Worm (Caenorhabditis elegans): Measurements from ENCODE around the gene sru-21.

Gene sru-21

ce11 chrIV:13647558-13647957 lies 21.0 kb downstream of the sru-21 start, which contains the start of gene ule-4:
Gene ule-4, minus strand, starts transcription at chrIV:13647658.
- TF ChIP-seq F49E8.2 (tag; optimal IDR thresholded peaks at IDR 0.05; ENCODE audit: borderline replicate concordance) (no peak), dmd-8 (GFP tag; IDR thresholded peaks at IDR 0.05) (no peak), nhr-10 (tag; optimal IDR thresholded peaks at IDR 0.05) (no peak), mdt-29 (GFP tag; IDR thresholded peaks at IDR 0.05) (no peak), fos-1 (tag; optimal IDR thresholded peaks at IDR 0.05) (no peak), gei-8 (GFP tag; optimal IDR thresholded peaks at IDR 0.05) (no peak), ceh-62 (tag; optimal IDR thresholded peaks at IDR 0.05) (no peak), spr-3 (GFP tag; optimal IDR thresholded peaks at IDR 0.05) (no peak), daf-16 (GFP tag; optimal IDR thresholded peaks at IDR 0.05) (no peak), daf-16 (tag; optimal IDR thresholded peaks at IDR 0.05) (no peak), ceh-32 (tag; optimal IDR thresholded peaks at IDR 0.05; ENCODE audit: poor library complexity) (no peak), mdl-1 (tag; optimal IDR thresholded peaks at IDR 0.05) (no peak), hlh-11 (tag; optimal IDR thresholded peaks at IDR 0.05) (no peak), dve-1 (tag; optimal IDR thresholded peaks at IDR 0.05; ENCODE audit: insufficient read depth) (no peak), madf-9 (GFP tag; conservative IDR thresholded peaks at IDR 0.05) (no peak), nhr-6 (tag; optimal IDR thresholded peaks at IDR 0.05) (no peak), zip-2 (tag; optimal IDR thresholded peaks at IDR 0.05) (no peak), nhr-28 (tag; optimal IDR thresholded peaks at IDR 0.05) (no peak), arid-1 (GFP tag; conservative IDR thresholded peaks at IDR 0.05) (no peak), dpl-1 (GFP tag; optimal IDR thresholded peaks at IDR 0.05) (no peak), daf-8 (GFP tag; IDR thresholded peaks at IDR 0.05) (no peak)

- no peak for TF ChIP-seq daf-19 (GFP tag; conservative IDR thresholded peaks at IDR 0.05)
- no peak for TF ChIP-seq tag-97 (GFP tag; IDR thresholded peaks at IDR 0.05)
- TF ChIP-seq nhr-42 (GFP tag; IDR thresholded peaks at IDR 0.05), result no peak
- TF ChIP-seq sdz-12 (GFP tag; optimal IDR thresholded peaks at IDR 0.05), result no peak
- TF ChIP-seq duxl-1 (tag; optimal IDR thresholded peaks at IDR 0.05; ENCODE audit: poor library complexity), result no peak
- no peak for TF ChIP-seq daf-12 (tag; optimal IDR thresholded peaks at IDR 0.05)
- TF ChIP-seq mxl-3 (GFP tag; optimal IDR thresholded peaks at IDR 0.05), result no peak
- TF ChIP-seq ceh-32 (tag; optimal IDR thresholded peaks at IDR 0.05; ENCODE audit: poor library complexity), result no peak
- TF ChIP-seq ZK546.5 (tag; optimal IDR thresholded peaks at IDR 0.05), result no peak
- TF ChIP-seq dmd-8 (GFP tag; IDR thresholded peaks at IDR 0.05), result no peak
- TF ChIP-seq Y5F2A.4 (GFP tag; optimal IDR thresholded peaks at IDR 0.05), result no peak
- TF ChIP-seq dpl-1 (GFP tag; optimal IDR thresholded peaks at IDR 0.05), result no peak
- TF ChIP-seq tra-1 (GFP tag; IDR thresholded peaks at IDR 0.05), result no peak
- TF ChIP-seq fos-1 (tag; optimal IDR thresholded peaks at IDR 0.05), result no peak
- TF ChIP-seq egl-27 (tag; optimal IDR thresholded peaks at IDR 0.05), result no peak
- TF ChIP-seq nhr-48 (tag; optimal IDR thresholded peaks at IDR 0.05), result no peak
- no peak for TF ChIP-seq snpc-1.2 (GFP tag; IDR thresholded peaks at IDR 0.05)
These were observed 22.6 kb downstream of the sru-21 start, which contains the start of gene C08F11.10 for ce11 chrIV:13649126-13649525. Gene C08F11.10, minus strand, starts transcription at chrIV:13649226.

DNA sequence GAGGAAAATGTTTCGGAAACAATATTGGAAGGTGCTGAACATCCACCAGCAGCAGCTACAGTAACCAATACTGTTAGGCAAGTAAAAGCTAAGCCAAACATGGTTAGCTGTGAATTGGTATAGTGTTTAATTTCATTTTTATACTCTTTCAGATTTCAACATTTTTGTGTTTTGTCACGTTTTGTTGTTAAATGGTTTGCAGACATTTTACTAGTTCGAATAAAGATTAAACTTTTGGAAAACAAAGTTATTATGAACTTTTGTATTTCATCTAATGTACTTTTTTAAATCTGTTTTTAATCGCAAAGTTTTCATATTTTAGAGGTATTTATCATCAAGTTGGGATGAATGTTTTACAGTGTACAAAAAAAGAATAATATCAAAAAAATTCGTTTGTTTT lies 23.7 kb downstream of the sru-21 start, which contains the start of gene C08F11.17:
TSS of gene C08F11.17 (minus strand) at position 101 of the 400 bp plus-strand sequence.
- TF ChIP-seq aha-1 (tag) (no peak), ceh-32 (tag; optimal IDR thresholded peaks at IDR 0.05; ENCODE audit: poor library complexity) (no peak), daf-19 (GFP tag; conservative IDR thresholded peaks at IDR 0.05) (no peak), nhr-28 (tag; optimal IDR thresholded peaks at IDR 0.05) (no peak), jun-1 (tag; optimal IDR thresholded peaks at IDR 0.05) (no peak), F44E2.7 (GFP tag; IDR thresholded peaks at IDR 0.05) (no peak), ctbp-1 (GFP tag; IDR thresholded peaks at IDR 0.05) (no peak), nhr-11 (tag; optimal IDR thresholded peaks at IDR 0.05) (no peak), rbr-2 (tag; optimal IDR thresholded peaks at IDR 0.05) (no peak), Y48G9A.11 (GFP tag; IDR thresholded peaks at IDR 0.05) (no peak)
